Worm (Caenorhabditis elegans) whole organism, L3 larva: ENCODE measurements around the gene W01C9.2.

Source experiments
- ZK546.5 ChIP-seq: sonication (generic microtip); optimal IDR thresholded peaks from 2 replicates; lab custom pipeline; 2017; ENCODE audit warnings: missing biosample characterization, missing genetic modification characterization
- ceh-16 ChIP-seq: sonication (generic microtip); optimal IDR thresholded peaks from 2 replicates; lab custom pipeline; 2017; ENCODE audit warnings: missing biosample characterization, missing genetic modification characterization
- ceh-28 ChIP-seq: fragments of 150-350 bp; optimal IDR thresholded peaks from 2 replicates; lab custom pipeline; 2014; ENCODE audit warnings: missing biosample characterization, missing genetic modification reagents, missing genetic modification characterization
- ceh-82 ChIP-seq: fragments of 150-350 bp; optimal IDR thresholded peaks from 2 replicates; lab custom pipeline; 2014; ENCODE audit warnings: missing biosample characterization, missing genetic modification characterization
- egl-27 ChIP-seq: sonication (generic microtip); optimal IDR thresholded peaks from 4 replicates; lab custom pipeline; 2017; ENCODE audit warnings: missing biosample characterization, missing genetic modification reagents, missing genetic modification characterization
- egl-5 ChIP-seq: fragments of 150-350 bp; optimal IDR thresholded peaks from 2 replicates; lab custom pipeline; 2017; ENCODE audit warnings: missing biosample characterization, missing genetic modification reagents, missing genetic modification characterization, inconsistent platforms
- elt-1 ChIP-seq: fragments of 150-350 bp; optimal IDR thresholded peaks from 2 replicates; lab custom pipeline; 2014; ENCODE audit warnings: missing biosample characterization, missing genetic modification characterization
- elt-2 ChIP-seq: sonication (generic microtip); optimal IDR thresholded peaks from 2 replicates; lab custom pipeline; 2016; ENCODE audit warnings: missing genetic modification reagents, mild to moderate bottlenecking, missing genetic modification characterization, missing compliant biosample characterization
- elt-3 ChIP-seq, 3 experiments: fragments of 150-350 bp in 1 of 3; sonication (generic microtip) in 2 of 3; optimal IDR thresholded peaks; 2 replicates in 2 of 3; 4 replicates in 1 of 3; lab custom pipeline; 2014 to 2017; ENCODE audit warnings: missing biosample characterization in 3 of 3, missing genetic modification characterization in 3 of 3
- hmg-11 ChIP-seq: sonication (generic microtip); optimal IDR thresholded peaks from 2 replicates; lab custom pipeline; 2016; ENCODE audit warnings: missing genetic modification characterization, missing compliant biosample characterization
- jun-1 ChIP-seq: fragments of 150-350 bp; optimal IDR thresholded peaks from 2 replicates; lab custom pipeline; 2014; ENCODE audit warnings: missing biosample characterization, missing genetic modification reagents, missing genetic modification characterization
- lin-15B ChIP-seq: fragments of 150-350 bp; optimal IDR thresholded peaks from 2 replicates; lab custom pipeline; 2014; ENCODE audit warnings: missing biosample characterization, missing genetic modification characterization
- lin-39 ChIP-seq: fragments of 150-350 bp; optimal IDR thresholded peaks from 2 replicates; lab custom pipeline; 2018; ENCODE audit warnings: missing biosample characterization, missing genetic modification reagents, missing genetic modification characterization
- lsy-12 ChIP-seq: sonication (generic microtip); optimal IDR thresholded peaks from 2 replicates; lab custom pipeline; 2016; ENCODE audit warnings: mild to moderate bottlenecking, missing genetic modification characterization, missing compliant biosample characterization
- mdl-1 ChIP-seq: fragments of 150-350 bp; optimal IDR thresholded peaks from 2 replicates; lab custom pipeline; 2014; ENCODE audit warnings: missing biosample characterization, missing genetic modification characterization
- nfya-1 ChIP-seq: sonication (generic microtip); optimal IDR thresholded peaks from 2 replicates; lab custom pipeline; 2017; ENCODE audit warnings: missing genetic modification characterization, mild to moderate bottlenecking, missing compliant biosample characterization, antibody characterized with exemption, moderate library complexity; ENCODE audit not compliant: insufficient read depth
- nhr-23 ChIP-seq: fragments of 150-350 bp; optimal IDR thresholded peaks from 2 replicates; lab custom pipeline; 2014; ENCODE audit warnings: missing biosample characterization, missing genetic modification reagents, missing genetic modification characterization
- nhr-237 ChIP-seq: fragments of 150-350 bp; optimal IDR thresholded peaks from 2 replicates; lab custom pipeline; 2014; ENCODE audit warnings: missing biosample characterization, missing genetic modification characterization
- nhr-25 ChIP-seq: sonication (generic microtip); optimal IDR thresholded peaks from 2 replicates; lab custom pipeline; 2017; ENCODE audit warnings: missing biosample characterization, missing genetic modification characterization
- nhr-28 ChIP-seq: fragments of 150-350 bp; optimal IDR thresholded peaks from 2 replicates; lab custom pipeline; 2014; ENCODE audit warnings: missing biosample characterization, missing genetic modification characterization
- nhr-43 ChIP-seq: sonication (generic microtip); optimal IDR thresholded peaks from 2 replicates; lab custom pipeline; 2016; ENCODE audit warnings: mild to moderate bottlenecking, missing genetic modification characterization, missing compliant biosample characterization; ENCODE audit not compliant: poor library complexity, severe bottlenecking
- nhr-76 ChIP-seq: fragments of 150-350 bp; sonication (generic microtip); optimal IDR thresholded peaks from 5 replicates; lab custom pipeline; 2014; ENCODE audit warnings: missing biosample characterization, missing genetic modification characterization
- pha-4 ChIP-seq: fragments of 150-350 bp; optimal IDR thresholded peaks from 2 replicates; lab custom pipeline; 2014; ENCODE audit warnings: missing biosample characterization, missing genetic modification reagents, missing genetic modification characterization
- pqm-1 ChIP-seq: fragments of 150-350 bp; optimal IDR thresholded peaks from 2 replicates; lab custom pipeline; 2017; ENCODE audit warnings: missing biosample characterization, missing genetic modification characterization, inconsistent platforms
- sea-2 ChIP-seq: fragments of 150-350 bp; sonication (generic microtip); optimal IDR thresholded peaks from 4 replicates; lab custom pipeline; 2014; ENCODE audit warnings: missing biosample characterization, missing genetic modification reagents, missing genetic modification characterization
- skn-1 ChIP-seq: fragments of 150-350 bp; optimal IDR thresholded peaks from 2 replicates; lab custom pipeline; 2014; ENCODE audit warnings: missing biosample characterization, missing genetic modification characterization
- snpc-4 ChIP-seq: fragments of 150-350 bp; optimal IDR thresholded peaks from 2 replicates; lab custom pipeline; 2014; ENCODE audit warnings: missing biosample characterization, missing genetic modification characterization
- tbx-2 ChIP-seq: sonication (generic microtip); optimal IDR thresholded peaks from 2 replicates; lab custom pipeline; 2016; ENCODE audit warnings: mild to moderate bottlenecking, missing genetic modification characterization, missing compliant biosample characterization
- unc-39 ChIP-seq: sonication (generic microtip); optimal IDR thresholded peaks from 4 replicates; lab custom pipeline; 2017; ENCODE audit warnings: missing biosample characterization, missing genetic modification characterization
- unc-62 ChIP-seq: fragments of 150-350 bp; sonication (generic microtip); optimal IDR thresholded peaks from 4 replicates; lab custom pipeline; 2014; ENCODE audit warnings: missing biosample characterization, missing genetic modification reagents, missing genetic modification characterization
- ztf-4 ChIP-seq: fragments of 150-350 bp; optimal IDR thresholded peaks from 2 replicates; lab custom pipeline; 2014; ENCODE audit warnings: missing biosample characterization, missing genetic modification characterization

Gene W01C9.2

ce11 chrII:8561227-8561626 lies 25.1 kb downstream of the W01C9.2 start, which contains the start of gene iff-2 (continued):
- peak; percentile 95 for TF ChIP-seq snpc-4 (tag; lab: Kevin White, UChicago)
- peak; percentile 77 for TF ChIP-seq nhr-28
- peak; percentile 94 for TF ChIP-seq tbx-2
- peak; percentile 83 for TF ChIP-seq ZK546.5 (tag; lab: Kevin White, UChicago)
- TF ChIP-seq lsy-12 (tag; lab: Kevin White, UChicago) = peak; percentile 99
- TF ChIP-seq unc-62 (GFP tag; lab: Kevin White, UChicago) = peak; percentile 96
- TF ChIP-seq ceh-82 = peak; percentile 93
- TF ChIP-seq nfya-1 (tag; lab: Kevin White, UChicago) = peak; percentile 99

DNA sequence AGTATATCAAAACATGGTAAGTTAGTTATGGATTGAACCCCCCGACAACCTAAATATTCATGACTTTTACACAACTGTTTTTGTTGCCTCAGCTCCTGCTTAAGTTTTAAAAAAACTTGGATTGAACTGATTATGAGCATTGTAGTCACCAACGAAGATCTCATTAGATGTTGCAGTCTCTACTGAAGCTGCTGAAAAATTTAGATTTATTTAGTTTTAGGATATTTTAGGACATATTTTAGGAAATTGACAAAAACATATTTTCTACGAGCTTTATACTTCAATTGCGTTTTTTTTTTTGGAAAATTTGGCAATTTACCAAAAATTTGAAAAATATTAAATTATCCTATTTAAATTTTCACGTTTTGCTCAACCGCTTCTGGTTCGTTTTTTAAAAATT lies 25.8 kb downstream of the W01C9.2 start, which contains the start of gene F54C9.14:
Gene F54C9.14, plus strand, starts transcription at position 301 of the 400 bp plus-strand sequence.
- TF ChIP-seq elt-3 (tag; optimal IDR thresholded peaks at IDR 0.05; lab: Kevin White, UChicago) = no peak
- TF ChIP-seq ceh-16 (tag; lab: Kevin White, UChicago) = no peak
- no peak for TF ChIP-seq egl-5 (tag; lab: Kevin White, UChicago)
- TF ChIP-seq skn-1 (tag; lab: Kevin White, UChicago) = no peak
- no peak for TF ChIP-seq lsy-12 (tag; lab: Kevin White, UChicago)
- no peak for TF ChIP-seq nhr-25 (tag; lab: Kevin White, UChicago)
- TF ChIP-seq egl-27 (tag; lab: Kevin White, UChicago) = no peak
- no peak for TF ChIP-seq snpc-4 (tag; lab: Kevin White, UChicago)
- TF ChIP-seq pha-4 (tag; lab: Kevin White, UChicago) = no peak
- TF ChIP-seq ztf-4 = no peak
- no peak for TF ChIP-seq nhr-43 (tag; lab: Kevin White, UChicago)

DNA sequence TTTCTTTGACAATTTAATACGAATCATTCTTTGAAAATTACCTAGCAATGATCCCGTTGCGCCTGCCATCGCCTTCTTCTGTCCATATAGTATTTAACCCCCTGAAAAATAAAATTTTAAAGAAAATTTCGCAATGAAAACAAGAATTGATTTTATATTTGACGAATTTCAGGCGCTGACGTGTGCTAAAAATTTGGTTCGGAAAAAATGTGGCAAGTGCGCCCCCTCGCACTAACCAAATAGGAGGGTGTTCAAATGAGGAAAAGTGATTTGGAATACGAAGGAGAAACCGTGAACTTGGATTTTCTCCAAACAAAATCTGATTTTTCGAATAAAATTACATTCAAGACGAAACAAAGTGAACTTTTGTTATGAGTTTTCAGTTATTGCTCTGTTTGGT lies 29.9 kb downstream of the W01C9.2 start, which contains the start of gene stc-1:
Gene stc-1, minus strand, starts transcription at position 101 of the 400 bp plus-strand sequence.
- TF ChIP-seq ZK546.5 (tag; lab: Kevin White, UChicago) (no peak), skn-1 (tag; lab: Kevin White, UChicago) (no peak), nhr-43 (tag; lab: Kevin White, UChicago) (no peak), lin-15B (tag; lab: Kevin White, UChicago) (peak; percentile 51), pqm-1 (tag; lab: Kevin White, UChicago) (peak; percentile 45), lin-39 (no peak), elt-2 (tag; lab: Kevin White, UChicago) (peak; percentile 25), nhr-76 (no peak), pha-4 (tag; lab: Kevin White, UChicago) (peak; percentile 52), jun-1 (tag; lab: Kevin White, UChicago) (no peak), mdl-1 (tag; lab: Kevin White, UChicago) (no peak), nfya-1 (tag; lab: Kevin White, UChicago) (peak; percentile 55), ceh-28 (tag; lab: Kevin White, UChicago) (peak; percentile 1)
- TF ChIP-seq, all 47 proteins: peak for 6

ce11 chrII:8566806-8567266 lies 30.7 kb downstream of the W01C9.2 start, which contains the start of gene F54C9.3:
Gene F54C9.3 (minus strand): TSS chrII:8566856.
- peak; percentile 55 for TF ChIP-seq jun-1 (tag; lab: Kevin White, UChicago)
- TF ChIP-seq pha-4 (tag; lab: Kevin White, UChicago) = peak; percentile 80
- no peak for TF ChIP-seq nhr-23
- TF ChIP-seq sea-2 (GFP tag; lab: Kevin White, UChicago) = no peak
- no peak for TF ChIP-seq elt-1 (tag; lab: Kevin White, UChicago)
- no peak for TF ChIP-seq unc-39 (tag; lab: Kevin White, UChicago)
- no peak for TF ChIP-seq ceh-16 (tag; lab: Kevin White, UChicago)
- no peak for TF ChIP-seq hmg-11 (tag; lab: Kevin White, UChicago)
- TF ChIP-seq pqm-1 (tag; lab: Kevin White, UChicago) = peak; percentile 98
- no peak for TF ChIP-seq ztf-4
- no peak for TF ChIP-seq nhr-237 (tag; lab: Kevin White, UChicago)
- TF ChIP-seq lin-39 = no peak
- peak; percentile 95 for TF ChIP-seq elt-2 (tag; lab: Kevin White, UChicago)
